Fruit fly (Drosophila melanogaster) whole organism, embryonic: ENCODE results near the gene asf1.
A peak's percentile ranks its signal among the peaks of the same experiment; 100 is the strongest.

ENCODE experiments used
- Abd-B ChIP-seq: fragments of 200-800 bp; sonication (Bioruptor generic); optimal IDR thresholded peaks from 2 replicates; lab custom pipeline; 2018; ENCODE audit warnings: missing biosample characterization, mild to moderate bottlenecking, missing genetic modification characterization, moderate library complexity
- Ada2b ChIP-seq: fragments of 200-800 bp; sonication (Bioruptor generic); IDR thresholded peaks from 2 replicates; pipeline ENCODE4 v1.3.6; 2022; ENCODE audit warnings: missing biosample characterization, missing genetic modification characterization
- Aef1 ChIP-seq: fragments of 200-800 bp; sonication (Bioruptor generic); IDR thresholded peaks from 3 replicates; pipeline ENCODE4 v1.3.6; 2022; ENCODE audit warnings: missing biosample characterization, missing genetic modification characterization
- Atf3 ChIP-seq: fragments of 200-800 bp; sonication (Bioruptor generic); optimal IDR thresholded peaks from 3 replicates; lab custom pipeline; 2016; ENCODE audit warnings: missing biosample characterization, missing genetic modification characterization
- CG13296 ChIP-seq: fragments of 200-800 bp; sonication (Bioruptor generic); optimal IDR thresholded peaks from 3 replicates; lab custom pipeline; 2018; ENCODE audit warnings: missing biosample characterization, mild to moderate bottlenecking, missing genetic modification characterization
- CG13624 ChIP-seq: fragments of 200-800 bp; sonication (Bioruptor generic); optimal IDR thresholded peaks from 2 replicates; lab custom pipeline; 2016; ENCODE audit warnings: missing biosample characterization, missing genetic modification characterization
- CG14014 ChIP-seq: fragments of 200-800 bp; sonication (Bioruptor generic); IDR thresholded peaks from 2 replicates; pipeline ENCODE4 v1.3.6; 2022; ENCODE audit warnings: missing biosample characterization, missing genetic modification characterization
- CG17361 ChIP-seq: fragments of 200-800 bp; sonication (Bioruptor generic); IDR thresholded peaks from 3 replicates; pipeline ENCODE4 v1.3.6; 2022; ENCODE audit warnings: missing biosample characterization, missing genetic modification characterization
- CG18011 ChIP-seq: fragments of 200-800 bp; sonication (Bioruptor generic); optimal IDR thresholded peaks from 2 replicates; lab custom pipeline; 2017; ENCODE audit warnings: missing biosample characterization, missing genetic modification characterization, mild to moderate bottlenecking, moderate library complexity, missing genotype
- CG18599 ChIP-seq: fragments of 200-800 bp; sonication (Bioruptor generic); optimal IDR thresholded peaks from 3 replicates; lab custom pipeline; 2017; ENCODE audit warnings: missing biosample characterization, missing genetic modification characterization, mild to moderate bottlenecking, moderate library complexity, missing genetic modification reagents
- CG2199 ChIP-seq: fragments of 200-800 bp; sonication (Bioruptor generic); IDR thresholded peaks from 3 replicates; pipeline ENCODE4 v1.3.6; 2022; ENCODE audit warnings: missing biosample characterization, missing genetic modification characterization
- CG3163 ChIP-seq: fragments of 200-800 bp; sonication (Bioruptor generic); optimal IDR thresholded peaks from 3 replicates; lab custom pipeline; 2016; ENCODE audit warnings: missing biosample characterization, missing genetic modification characterization
- CG33213 ChIP-seq: fragments of 200-800 bp; sonication (Bioruptor generic); optimal IDR thresholded peaks from 3 replicates; lab custom pipeline; 2016; ENCODE audit warnings: missing biosample characterization, missing genetic modification characterization
- CG34224 ChIP-seq: fragments of 200-800 bp; sonication (Bioruptor generic); IDR thresholded peaks from 3 replicates; pipeline ENCODE4 v1.3.6; 2022; ENCODE audit warnings: missing biosample characterization, missing genetic modification characterization; ENCODE audit not compliant: partially characterized antibody
- CG3838 ChIP-seq: fragments of 200-800 bp; sonication (Bioruptor generic); optimal IDR thresholded peaks from 3 replicates; lab custom pipeline; 2016; ENCODE audit warnings: missing biosample characterization, missing genetic modification characterization
- CG6689 ChIP-seq: fragments of 200-800 bp; sonication (Bioruptor generic); IDR thresholded peaks from 2 replicates; pipeline ENCODE4 v1.3.6; 2022; ENCODE audit warnings: missing biosample characterization, missing genetic modification characterization
- CG7271 ChIP-seq: fragments of 200-800 bp; sonication (Bioruptor generic); optimal IDR thresholded peaks from 2 replicates; lab custom pipeline; 2018; ENCODE audit warnings: missing biosample characterization, mild to moderate bottlenecking, missing genetic modification characterization, moderate library complexity
- CG7357 ChIP-seq: fragments of 200-800 bp; sonication (Bioruptor generic); IDR thresholded peaks from 3 replicates; pipeline ENCODE4 v1.3.6; 2022; ENCODE audit warnings: missing biosample characterization, missing genetic modification characterization
- CG8281 ChIP-seq: fragments of 200-800 bp; sonication (Bioruptor generic); optimal IDR thresholded peaks from 2 replicates; lab custom pipeline; 2018; ENCODE audit warnings: missing biosample characterization, mild to moderate bottlenecking, missing genetic modification characterization, moderate library complexity
- CTCF ChIP-seq: fragments of 200-800 bp; sonication (Bioruptor generic); optimal IDR thresholded peaks from 2 replicates; lab custom pipeline; 2017; ENCODE audit warnings: missing biosample characterization, mild to moderate bottlenecking, missing genetic modification characterization, moderate library complexity
- CoRest ChIP-seq: fragments of 200-800 bp; sonication (Bioruptor generic); optimal IDR thresholded peaks from 3 replicates; lab custom pipeline; 2018; ENCODE audit warnings: missing biosample characterization, mild to moderate bottlenecking, missing genetic modification characterization, moderate library complexity
- Dad ChIP-seq: fragments of 200-800 bp; sonication (Bioruptor generic); optimal IDR thresholded peaks from 3 replicates; lab custom pipeline; 2016; ENCODE audit warnings: missing biosample characterization, missing genetic modification characterization
- GATAe ChIP-seq: fragments of 200-800 bp; sonication (Bioruptor generic); conservative IDR thresholded peaks from 2 replicates; pipeline ENCODE4 v1.3.6; 2022; ENCODE audit warnings: missing biosample characterization, missing genetic modification characterization
- HLHmδ ChIP-seq: fragments of 200-800 bp; sonication (Bioruptor generic); optimal IDR thresholded peaks from 2 replicates; lab custom pipeline; 2018; ENCODE audit warnings: missing biosample characterization, mild to moderate bottlenecking, missing genetic modification characterization, moderate library complexity
- HmgZ ChIP-seq: fragments of 200-800 bp; sonication (Bioruptor generic); optimal IDR thresholded peaks from 2 replicates; lab custom pipeline; 2018; ENCODE audit warnings: missing biosample characterization, mild to moderate bottlenecking, missing genetic modification characterization
- Hr51 ChIP-seq, 2 experiments: fragments of 200-800 bp; sonication (Bioruptor generic); optimal IDR thresholded peaks; 2 replicates in 1 of 2; 3 replicates in 1 of 2; lab custom pipeline; 2016 to 2018; ENCODE audit warnings: missing biosample characterization in 2 of 2, missing genetic modification characterization in 2 of 2, mild to moderate bottlenecking in 1 of 2, moderate library complexity in 1 of 2
- Nf-YB ChIP-seq: fragments of 200-800 bp; sonication (Bioruptor generic); optimal IDR thresholded peaks from 3 replicates; lab custom pipeline; 2019; ENCODE audit warnings: missing biosample characterization, mild to moderate bottlenecking, missing genetic modification characterization, moderate library complexity
- Optix ChIP-seq: fragments of 200-800 bp; sonication (Bioruptor generic); IDR thresholded peaks from 3 replicates; pipeline ENCODE4 v1.3.6; 2022; ENCODE audit warnings: missing biosample characterization, missing genetic modification characterization
- Scr ChIP-seq: fragments of 200-800 bp; sonication (Bioruptor generic); IDR thresholded peaks from 2 replicates; pipeline ENCODE4 v1.3.6; 2022; ENCODE audit warnings: missing biosample characterization, missing genetic modification characterization; ENCODE audit not compliant: partially characterized antibody
- Side ChIP-seq: fragments of 200-800 bp; sonication (Bioruptor generic); optimal IDR thresholded peaks from 2 replicates; lab custom pipeline; 2016; ENCODE audit warnings: missing biosample characterization, missing genetic modification characterization
- Sin3A ChIP-seq: fragments of >200 bp; optimal IDR thresholded peaks from 2 replicates; lab custom pipeline; 2018
- YL-1 ChIP-seq: fragments of 200-800 bp; sonication (Bioruptor generic); optimal IDR thresholded peaks from 3 replicates; lab custom pipeline; 2017; ENCODE audit warnings: missing biosample characterization, mild to moderate bottlenecking, missing genetic modification characterization
- ato ChIP-seq: fragments of 200-800 bp; sonication (Bioruptor generic); IDR thresholded peaks from 2 replicates; pipeline ENCODE4 v1.3.6; 2022; ENCODE audit warnings: missing biosample characterization, missing genetic modification characterization; ENCODE audit not compliant: partially characterized antibody
- bab2 ChIP-seq: fragments of 200-800 bp; sonication (Bioruptor generic); optimal IDR thresholded peaks from 2 replicates; lab custom pipeline; 2016; ENCODE audit warnings: missing biosample characterization, missing genetic modification characterization
- bsh ChIP-seq, 2 experiments: fragments of 200-800 bp; sonication (Bioruptor generic); optimal IDR thresholded peaks; 2 replicates each; lab custom pipeline; 2017 to 2018; ENCODE audit warnings: mild to moderate bottlenecking in 2 of 2, missing biosample characterization in 2 of 2, missing genetic modification characterization in 2 of 2, moderate library complexity in 1 of 2
- crc ChIP-seq: fragments of 200-800 bp; sonication (Bioruptor generic); optimal IDR thresholded peaks from 2 replicates; lab custom pipeline; 2016; ENCODE audit warnings: missing biosample characterization, missing genetic modification characterization
- ewg ChIP-seq: fragments of 200-800 bp; sonication (Bioruptor generic); optimal IDR thresholded peaks from 3 replicates; lab custom pipeline; 2017; ENCODE audit warnings: mild to moderate bottlenecking, missing biosample characterization, missing genetic modification reagents, missing genetic modification characterization
- exex ChIP-seq: fragments of 200-800 bp; sonication (Bioruptor generic); optimal IDR thresholded peaks from 4 replicates; lab custom pipeline; 2018; ENCODE audit warnings: missing biosample characterization, mild to moderate bottlenecking, missing genetic modification characterization, moderate library complexity
- eyg ChIP-seq: fragments of 200-800 bp; sonication (Bioruptor generic); optimal IDR thresholded peaks from 3 replicates; lab custom pipeline; 2016; ENCODE audit warnings: missing biosample characterization, missing genetic modification characterization
- ftz-f1 ChIP-seq: fragments of 200-800 bp; sonication (Bioruptor generic); optimal IDR thresholded peaks from 2 replicates; lab custom pipeline; 2016; ENCODE audit warnings: missing biosample characterization, missing genetic modification characterization
- kah ChIP-seq: fragments of 200-800 bp; sonication (Bioruptor generic); optimal IDR thresholded peaks from 2 replicates; lab custom pipeline; 2018; ENCODE audit warnings: missing biosample characterization, mild to moderate bottlenecking, missing genetic modification characterization
- mld ChIP-seq: fragments of 200-800 bp; sonication (Bioruptor generic); IDR thresholded peaks from 3 replicates; pipeline ENCODE4 v1.3.6; 2022; ENCODE audit warnings: missing biosample characterization, missing genetic modification characterization; ENCODE audit not compliant: partially characterized antibody
- sna ChIP-seq: fragments of 200-800 bp; sonication (Bioruptor generic); IDR thresholded peaks from 2 replicates; pipeline ENCODE4 v1.3.6; 2022; ENCODE audit warnings: missing biosample characterization, missing genetic modification characterization; ENCODE audit not compliant: partially characterized antibody
- sr ChIP-seq: fragments of 200-800 bp; sonication (Bioruptor generic); IDR thresholded peaks from 3 replicates; pipeline ENCODE4 v1.3.6; 2022; ENCODE audit warnings: missing biosample characterization, missing genetic modification characterization
- stwl ChIP-seq: fragments of 200-800 bp; sonication (Bioruptor generic); optimal IDR thresholded peaks from 3 replicates; lab custom pipeline; 2018; ENCODE audit warnings: missing biosample characterization, mild to moderate bottlenecking, missing genetic modification characterization, moderate library complexity
- sug ChIP-seq: fragments of 200-800 bp; optimal IDR thresholded peaks from 2 replicates; lab custom pipeline; 2019; ENCODE audit warnings: missing biosample characterization, mild to moderate bottlenecking, missing genetic modification characterization, moderate library complexity
- trem ChIP-seq: fragments of 200-800 bp; optimal IDR thresholded peaks from 3 replicates; lab custom pipeline; 2019; ENCODE audit warnings: missing biosample characterization, mild to moderate bottlenecking, missing genetic modification characterization, moderate library complexity
- unpg ChIP-seq: fragments of 200-800 bp; sonication (Bioruptor generic); optimal IDR thresholded peaks from 3 replicates; lab custom pipeline; 2018; ENCODE audit warnings: missing biosample characterization, mild to moderate bottlenecking, missing genetic modification characterization, moderate library complexity
- zfh1 ChIP-seq: fragments of 200-800 bp; sonication (Bioruptor generic); IDR thresholded peaks from 3 replicates; pipeline ENCODE4 v1.3.6; 2022; ENCODE audit warnings: missing biosample characterization, missing genetic modification characterization

asf1 gene

DNA sequence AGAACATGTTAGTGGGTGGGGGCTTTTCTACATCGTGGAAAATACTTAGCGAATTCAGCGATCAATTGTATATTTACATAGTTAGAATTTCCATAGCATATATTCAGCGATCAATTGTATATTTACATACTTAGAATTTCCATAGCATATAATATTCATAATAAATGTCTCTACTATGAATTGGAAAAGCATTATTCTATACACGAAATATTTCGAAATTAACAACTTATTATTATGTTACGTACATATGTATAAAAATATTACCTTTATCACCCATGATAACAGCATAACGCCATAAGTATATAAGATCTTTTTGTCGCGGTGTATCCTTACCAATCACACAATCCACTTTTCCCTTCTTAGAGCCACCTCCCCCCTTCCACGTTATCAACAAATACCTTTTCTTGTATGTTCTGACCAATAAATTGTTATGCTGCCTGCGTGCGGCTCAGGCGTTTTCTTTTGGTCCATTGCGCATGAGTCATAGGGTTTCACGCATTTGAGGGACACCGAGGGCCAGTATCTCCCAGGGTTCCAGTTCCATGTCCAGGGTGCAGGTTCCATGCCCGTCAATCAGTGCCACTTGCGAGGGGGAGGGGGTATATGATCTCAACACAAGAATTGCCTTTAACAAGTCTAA is 18.2 kb downstream of the asf1 start (continued):
- TF ChIP-seq ewg (GFP tag; lab: Kevin White, UChicago) (peak; percentile 9), Aef1 (GFP tag; lab: Robert Waterston, UW) (no peak), exex (tag; lab: Kevin White, UChicago) (no peak), CG2199 (peak; percentile 27; the same call in 1 of the 3 replicates), CG18599 (no peak), stwl (tag; lab: Kevin White, UChicago) (peak; percentile 35), CoRest (tag; lab: Kevin White, UChicago) (peak; percentile 77), HLHmδ (no peak), Nf-YB (GFP tag; lab: Kevin White, UChicago) (peak; percentile 56), Optix (GFP tag; lab: Robert Waterston, UW) (no peak), CG8281 (tag; lab: Kevin White, UChicago) (no peak)

- TF ChIP-seq GATAe (GFP tag; lab: Robert Waterston, UW) (no peak), Ada2b (no peak), CG7357 (GFP tag; lab: Robert Waterston, UW) (no peak), Hr51 (GFP tag; optimal IDR thresholded peaks at IDR 0.05; lab: Kevin White, UChicago) (no peak), Side (no peak), crc (GFP tag; lab: Kevin White, UChicago) (no peak), ftz-f1 (GFP tag; lab: Kevin White, UChicago) (no peak), Scr (no peak), CG3163 (GFP tag; lab: Kevin White, UChicago) (no peak), bab2 (GFP tag; lab: Kevin White, UChicago) (no peak), trem (tag; lab: Kevin White, UChicago) (peak; percentile 78), CG33213 (GFP tag; lab: Kevin White, UChicago) (no peak), kah (no peak), mld (GFP tag; lab: Robert Waterston, UW) (no peak), eyg (GFP tag; lab: Kevin White, UChicago) (no peak), CG7271 (tag; lab: Kevin White, UChicago) (no peak), sr (GFP tag; lab: Robert Waterston, UW) (no peak), CG13296 (GFP tag; lab: Kevin White, UChicago) (no peak), ato (GFP tag; lab: Robert Waterston, UW) (no peak), zfh1 (GFP tag; lab: Robert Waterston, UW) (no peak), sug (no peak), CG14014 (GFP tag; lab: Robert Waterston, UW) (no peak), CG18011 (no peak), unpg (GFP tag; lab: Kevin White, UChicago) (no peak), CG34224 (GFP tag; lab: Robert Waterston, UW) (peak; percentile 34; the same call in 1 of the 3 replicates), Atf3 (GFP tag; lab: Kevin White, UChicago) (no peak), YL-1 (GFP tag; lab: Kevin White, UChicago) (peak; percentile 20), bsh (GFP tag; optimal IDR thresholded peaks at IDR 0.05; lab: Kevin White, UChicago) (peak in 1 of 2 experiments; percentile 5), Dad (GFP tag; lab: Kevin White, UChicago) (no peak), Abd-B (GFP tag; lab: Kevin White, UChicago) (no peak), CG13624 (no peak), CTCF (no peak), CG3838 (GFP tag; lab: Kevin White, UChicago) (no peak), CG17361 (GFP tag; lab: Robert Waterston, UW) (peak; percentile 24; the same call in 1 of the 3 replicates), HmgZ (peak; percentile 8), CG6689 (GFP tag; lab: Robert Waterston, UW) (no peak), Sin3A (lab: Kevin White, UChicago) (peak; percentile 2), sna (GFP tag; lab: Robert Waterston, UW) (no peak)
Observed at dm6 chr3L:19642448-19643020, 23.8 kb downstream of the asf1 start, which contains the start of gene Rnf146. Rnf146 (minus strand) TSS chr3L:19642816.
